Worm (Caenorhabditis elegans) whole organism, L1 larva: Measurements from ENCODE around the gene F41E6.17.

Experiments
- C16A3.4 ChIP-seq: fragments of 150-350 bp; optimal IDR thresholded peaks from 2 replicates; lab custom pipeline; 2014; ENCODE audit warnings: missing biosample characterization, missing genetic modification characterization
- Y116A8C.19 ChIP-seq: sonication (generic microtip); optimal IDR thresholded peaks from 2 replicates; lab custom pipeline; 2016; ENCODE audit warnings: missing compliant biosample characterization, missing genetic modification characterization, borderline replicate concordance
- alr-1 ChIP-seq: fragments of 200-800 bp; sonication (Bioruptor generic); optimal IDR thresholded peaks from 2 replicates; lab custom pipeline; 2018; ENCODE audit warnings: borderline replicate concordance, mild to moderate bottlenecking, missing genetic modification characterization, missing compliant biosample characterization
- ama-1 ChIP-seq: fragments of 150-350 bp; optimal IDR thresholded peaks from 2 replicates; lab custom pipeline; 2014
- blmp-1 ChIP-seq: fragments of 150-350 bp; optimal IDR thresholded peaks from 2 replicates; lab custom pipeline; 2014; ENCODE audit warnings: missing biosample characterization, missing genetic modification characterization
- ceh-63 ChIP-seq: fragments of 200-800 bp; sonication (Bioruptor generic); optimal IDR thresholded peaks from 2 replicates; lab custom pipeline; 2018; ENCODE audit warnings: mild to moderate bottlenecking, missing genetic modification characterization, missing compliant biosample characterization
- ceh-8 ChIP-seq: fragments of 200-800 bp; sonication (Bioruptor generic); optimal IDR thresholded peaks from 2 replicates; lab custom pipeline; 2018; ENCODE audit warnings: mild to moderate bottlenecking, missing genetic modification characterization, moderate library complexity, missing compliant biosample characterization
- ceh-82 ChIP-seq, 3 experiments: fragments of 150-350 bp in 1 of 3; sonication (generic microtip) in 2 of 3; optimal IDR thresholded peaks; 2 replicates each; lab custom pipeline; 2014 to 2017; ENCODE audit warnings: missing biosample characterization in 3 of 3, missing genetic modification characterization in 3 of 3
- ceh-88 ChIP-seq: fragments of 200-800 bp; sonication (Bioruptor generic); IDR thresholded peaks from 2 replicates; pipeline ENCODE4 v1.3.6; 2022; ENCODE audit warnings: missing genetic modification characterization, missing compliant biosample characterization
- dsc-1 ChIP-seq: sonication (generic microtip); optimal IDR thresholded peaks from 2 replicates; lab custom pipeline; 2016; ENCODE audit warnings: mild to moderate bottlenecking, missing genetic modification characterization, missing compliant biosample characterization
- efl-3 ChIP-seq: fragments of 200-800 bp; sonication (Bioruptor generic); optimal IDR thresholded peaks from 2 replicates; lab custom pipeline; 2018; ENCODE audit warnings: mild to moderate bottlenecking, missing genetic modification characterization, missing compliant biosample characterization
- egl-27 ChIP-seq, 2 experiments: fragments of 150-350 bp in 1 of 2; sonication (generic microtip); optimal IDR thresholded peaks; 3 replicates each; lab custom pipeline; 2017 to 2018; ENCODE audit warnings: missing biosample characterization in 2 of 2, missing genetic modification characterization in 2 of 2, missing genetic modification reagents in 2 of 2
- elt-3 ChIP-seq, 6 experiments: fragments of 150-350 bp in 1 of 6; sonication (generic microtip); optimal IDR thresholded peaks; 2 replicates each; lab custom pipeline; 2017 to 2018; ENCODE audit warnings: missing biosample characterization in 6 of 6, missing genetic modification characterization in 6 of 6, inconsistent platforms in 1 of 6
- fkh-4 ChIP-seq: sonication (generic microtip); optimal IDR thresholded peaks from 2 replicates; lab custom pipeline; 2016; ENCODE audit warnings: missing compliant biosample characterization, missing genetic modification characterization, borderline replicate concordance
- hlh-17 ChIP-seq: fragments of 200-800 bp; sonication (Bioruptor generic); optimal IDR thresholded peaks from 2 replicates; lab custom pipeline; 2018; ENCODE audit warnings: missing genetic modification characterization, mild to moderate bottlenecking, missing compliant biosample characterization, moderate library complexity, borderline replicate concordance
- isw-1 ChIP-seq: fragments of 200-800 bp; sonication (Bioruptor generic); IDR thresholded peaks from 2 replicates; pipeline ENCODE4 v1.3.6; 2022; ENCODE audit warnings: missing genetic modification characterization, missing compliant biosample characterization
- jun-1 ChIP-seq: fragments of 150-350 bp; optimal IDR thresholded peaks from 2 replicates; lab custom pipeline; 2014; ENCODE audit warnings: missing biosample characterization, missing genetic modification reagents, missing genetic modification characterization
- lin-13 ChIP-seq: fragments of 150-350 bp; optimal IDR thresholded peaks from 2 replicates; lab custom pipeline; 2014; ENCODE audit warnings: missing biosample characterization, missing genetic modification reagents, missing genetic modification characterization
- lin-35 ChIP-seq, 2 experiments: fragments of 150-350 bp; optimal IDR thresholded peaks; 2 replicates each; lab custom pipeline; 2014; ENCODE audit warnings: missing biosample characterization in 2 of 2, missing genetic modification characterization in 2 of 2, missing genetic modification reagents in 2 of 2
- lin-39 ChIP-seq: fragments of 150-350 bp; optimal IDR thresholded peaks from 2 replicates; lab custom pipeline; 2014; ENCODE audit warnings: missing biosample characterization, missing genetic modification reagents, missing genetic modification characterization
- lir-3 ChIP-seq: sonication (generic microtip); optimal IDR thresholded peaks from 2 replicates; lab custom pipeline; 2016; ENCODE audit warnings: mild to moderate bottlenecking, missing genetic modification characterization, moderate library complexity, missing compliant biosample characterization; ENCODE audit not compliant: poor library complexity
- lsy-2 ChIP-seq, 2 experiments: fragments of 150-350 bp; optimal IDR thresholded peaks; 2 replicates each; lab custom pipeline; 2014; ENCODE audit warnings: missing biosample characterization in 2 of 2, missing genetic modification characterization in 2 of 2
- mdl-1 ChIP-seq, 2 experiments: fragments of 150-350 bp; optimal IDR thresholded peaks; 2 replicates each; lab custom pipeline; 2014 to 2017; ENCODE audit warnings: missing biosample characterization in 2 of 2, missing genetic modification characterization in 2 of 2, inconsistent platforms in 1 of 2
- mef-2 ChIP-seq: fragments of 150-350 bp; optimal IDR thresholded peaks from 2 replicates; lab custom pipeline; 2014; ENCODE audit warnings: missing biosample characterization, missing genetic modification characterization
- mep-1 ChIP-seq: fragments of 150-350 bp; optimal IDR thresholded peaks from 2 replicates; lab custom pipeline; 2014; ENCODE audit warnings: missing biosample characterization, missing genetic modification characterization
- nhr-11 ChIP-seq: fragments of 150-350 bp; optimal IDR thresholded peaks from 2 replicates; lab custom pipeline; 2014; ENCODE audit warnings: missing biosample characterization, missing genetic modification characterization
- nhr-20 ChIP-seq: sonication (generic microtip); optimal IDR thresholded peaks from 2 replicates; lab custom pipeline; 2016; ENCODE audit warnings: mild to moderate bottlenecking, missing genetic modification characterization, missing compliant biosample characterization
- nhr-237 ChIP-seq: fragments of 150-350 bp; optimal IDR thresholded peaks from 2 replicates; lab custom pipeline; 2014; ENCODE audit warnings: missing biosample characterization, missing genetic modification characterization
- nhr-71 ChIP-seq: sonication (generic microtip); optimal IDR thresholded peaks from 2 replicates; lab custom pipeline; 2016; ENCODE audit warnings: mild to moderate bottlenecking, missing genetic modification characterization, moderate library complexity, missing compliant biosample characterization
- nhr-76 ChIP-seq: sonication (generic microtip); optimal IDR thresholded peaks from 2 replicates; lab custom pipeline; 2017; ENCODE audit warnings: missing biosample characterization, missing genetic modification characterization
- nhr-77 ChIP-seq: fragments of 150-350 bp; optimal IDR thresholded peaks from 2 replicates; lab custom pipeline; 2014; ENCODE audit warnings: missing biosample characterization, missing genetic modification characterization
- nhr-84 ChIP-seq: sonication (generic microtip); optimal IDR thresholded peaks from 2 replicates; lab custom pipeline; 2017; ENCODE audit warnings: missing biosample characterization, missing genetic modification characterization
- nhr-85 ChIP-seq: sonication (generic microtip); peaks from one replicate; lab custom pipeline; 2016; ENCODE audit warnings: missing genetic modification characterization, inconsistent platforms, missing compliant biosample characterization
- pag-3 ChIP-seq: sonication (generic microtip); optimal IDR thresholded peaks from 2 replicates; lab custom pipeline; 2017; ENCODE audit warnings: missing genetic modification characterization, mild to moderate bottlenecking, missing compliant biosample characterization, antibody characterized with exemption, borderline replicate concordance; ENCODE audit not compliant: insufficient read depth
- pqm-1 ChIP-seq: sonication (generic microtip); optimal IDR thresholded peaks from 3 replicates; lab custom pipeline; 2017; ENCODE audit warnings: missing biosample characterization, missing genetic modification characterization
- snu-23 ChIP-seq: sonication (generic microtip); optimal IDR thresholded peaks from 2 replicates; lab custom pipeline; 2016; ENCODE audit warnings: missing genetic modification characterization, missing compliant biosample characterization
- sox-4 ChIP-seq: sonication (generic microtip); optimal IDR thresholded peaks from 2 replicates; lab custom pipeline; 2016; ENCODE audit warnings: missing genetic modification characterization, missing compliant biosample characterization
- sptf-1 ChIP-seq: fragments of 150-350 bp; optimal IDR thresholded peaks from 2 replicates; lab custom pipeline; 2014; ENCODE audit warnings: missing biosample characterization, missing genetic modification characterization
- swsn-7 ChIP-seq: sonication (generic microtip); optimal IDR thresholded peaks from 2 replicates; lab custom pipeline; 2016; ENCODE audit warnings: missing genetic modification characterization, missing compliant biosample characterization
- tbx-2 ChIP-seq: sonication (generic microtip); optimal IDR thresholded peaks from 2 replicates; lab custom pipeline; 2016; ENCODE audit warnings: missing genetic modification characterization, missing compliant biosample characterization
- unc-130 ChIP-seq: fragments of 150-350 bp; optimal IDR thresholded peaks from 2 replicates; lab custom pipeline; 2017; ENCODE audit warnings: missing biosample characterization, missing genetic modification characterization, inconsistent platforms
- unc-62 ChIP-seq: fragments of 150-350 bp; optimal IDR thresholded peaks from 2 replicates; lab custom pipeline; 2014; ENCODE audit warnings: missing biosample characterization, missing genetic modification reagents, missing genetic modification characterization
- unc-98 ChIP-seq: fragments of 200-800 bp; sonication (Bioruptor generic); IDR thresholded peaks from 2 replicates; pipeline ENCODE4 v1.3.6; 2022; ENCODE audit warnings: missing genetic modification characterization, missing compliant biosample characterization
- vab-15 ChIP-seq: sonication (generic microtip); optimal IDR thresholded peaks from 2 replicates; lab custom pipeline; 2017; ENCODE audit warnings: missing genotype, mild to moderate bottlenecking, missing genetic modification characterization, missing compliant biosample characterization
- xbp-1 ChIP-seq: sonication (generic microtip); optimal IDR thresholded peaks from 2 replicates; lab custom pipeline; 2016; ENCODE audit warnings: missing genetic modification characterization, missing compliant biosample characterization
- zip-4 ChIP-seq: fragments of 200-800 bp; sonication (Bioruptor generic); optimal IDR thresholded peaks from 2 replicates; lab custom pipeline; 2018; ENCODE audit warnings: mild to moderate bottlenecking, missing genetic modification characterization, moderate library complexity, missing compliant biosample characterization
- ztf-11 ChIP-seq, 2 experiments: sonication (generic microtip); optimal IDR thresholded peaks; 2 replicates each; lab custom pipeline; 2016 to 2017; ENCODE audit warnings: missing genetic modification characterization in 2 of 2, missing biosample characterization in 1 of 2, missing compliant biosample characterization in 1 of 2
- ztf-4 ChIP-seq: fragments of 150-350 bp; optimal IDR thresholded peaks from 2 replicates; lab custom pipeline; 2014; ENCODE audit warnings: missing biosample characterization, missing genetic modification characterization

F41E6.17 gene

DNA sequence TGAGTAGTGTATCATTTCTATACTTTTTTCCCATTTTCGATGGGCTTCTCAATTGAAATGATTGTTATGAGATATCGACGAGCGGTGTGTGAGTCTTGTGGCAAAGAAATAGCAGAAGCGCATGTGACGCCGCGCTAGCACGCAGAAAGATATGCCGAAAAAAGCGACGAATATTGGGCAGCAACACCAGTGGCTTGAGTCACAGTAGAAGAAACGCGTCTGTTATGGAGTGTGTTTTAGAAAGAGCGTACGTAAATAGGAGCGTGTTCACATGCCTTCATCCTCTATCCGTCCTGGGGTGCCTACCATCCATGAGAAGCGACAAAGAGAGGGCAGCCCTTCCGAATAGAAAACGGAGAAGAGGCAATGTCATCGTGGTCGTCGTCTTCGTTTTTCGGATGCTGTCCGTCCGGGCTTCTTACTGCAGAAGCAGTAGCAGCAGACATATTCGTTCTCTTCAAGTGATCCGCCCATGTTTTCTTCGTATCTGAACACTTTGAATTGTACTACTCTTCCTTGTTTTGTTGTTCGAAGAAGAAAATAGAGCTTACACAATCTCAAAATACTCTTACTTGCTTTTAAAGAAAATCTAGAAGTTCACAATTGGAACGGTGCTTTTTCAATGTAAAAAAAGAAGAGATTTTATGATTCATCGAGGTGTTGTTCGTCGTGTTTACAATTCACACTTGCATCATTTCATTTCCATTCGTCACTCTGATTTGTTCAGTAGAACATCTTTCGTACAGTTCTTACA is 13.9 kb upstream of the F41E6.17 start (continued):
- TF ChIP-seq ceh-8 (no peak), lsy-2 (tag; optimal IDR thresholded peaks at IDR 0.05; lab: Kevin White, UChicago) (peak in 1 of 2 experiments; percentile 22), nhr-11 (no peak), nhr-71 (tag; lab: Kevin White, UChicago) (peak; percentile 0), ztf-11 (tag; optimal IDR thresholded peaks at IDR 0.05; lab: Kevin White, UChicago) (no peak), alr-1 (tag; lab: Kevin White, UChicago) (no peak), mep-1 (tag; lab: Kevin White, UChicago) (no peak), blmp-1 (tag; lab: Kevin White, UChicago) (peak; percentile 13), snu-23 (GFP tag; lab: Kevin White, UChicago) (no peak), ceh-82 (tag; optimal IDR thresholded peaks at IDR 0.05; lab: Kevin White, UChicago) (peak in 1 of 3 experiments; percentile 21), unc-62 (GFP tag; lab: Kevin White, UChicago) (no peak), vab-15 (tag; lab: Kevin White, UChicago) (no peak), C16A3.4 (tag; lab: Kevin White, UChicago) (no peak), ceh-88 (GFP tag; lab: Robert Waterston, UW) (no peak), ztf-4 (no peak), nhr-237 (tag; lab: Kevin White, UChicago) (no peak), mdl-1 (tag; optimal IDR thresholded peaks at IDR 0.05; lab: Kevin White, UChicago) (peak in 1 of 2 experiments; percentile 21), tbx-2 (tag; lab: Kevin White, UChicago) (no peak), xbp-1 (tag; lab: Kevin White, UChicago) (peak; percentile 7), lin-39 (no peak), sox-4 (tag; lab: Kevin White, UChicago) (no peak), unc-130 (tag; lab: Kevin White, UChicago) (no peak), egl-27 (tag; optimal IDR thresholded peaks at IDR 0.05; lab: Kevin White, UChicago) (no peak), lin-13 (no peak), Y116A8C.19 (tag; lab: Kevin White, UChicago) (no peak), fkh-4 (tag; lab: Kevin White, UChicago) (no peak), swsn-7 (tag; lab: Kevin White, UChicago) (no peak), zip-4 (GFP tag; lab: Kevin White, UChicago) (no peak), nhr-84 (no peak), unc-98 (GFP tag; lab: Robert Waterston, UW) (no peak), isw-1 (GFP tag; lab: Robert Waterston, UW) (no peak), sptf-1 (tag; lab: Kevin White, UChicago) (no peak)
- TF ChIP-seq, all 84 proteins: peak for 9

- TF ChIP-seq pag-3 (tag; lab: Kevin White, UChicago) = no peak
- TF ChIP-seq ztf-4 = peak; percentile 22
- TF ChIP-seq C16A3.4 (tag; lab: Kevin White, UChicago) = peak; percentile 31
- TF ChIP-seq nhr-20 (tag; lab: Kevin White, UChicago) = peak; percentile 61
- no peak for TF ChIP-seq efl-3 (GFP tag; lab: Kevin White, UChicago)
- no peak for TF ChIP-seq ama-1
- TF ChIP-seq pqm-1 (tag; lab: Kevin White, UChicago) = no peak
- no peak for TF ChIP-seq nhr-76 (tag; lab: Kevin White, UChicago)
- no peak for TF ChIP-seq nhr-77
- peak in 3 of 6 experiments; percentile 7 to 75 (median 49) for TF ChIP-seq elt-3 (tag; optimal IDR thresholded peaks at IDR 0.05; lab: Kevin White, UChicago)
- TF ChIP-seq ceh-88 (GFP tag; lab: Robert Waterston, UW) = no peak
- no peak for TF ChIP-seq ceh-63
- no peak for TF ChIP-seq jun-1
- no peak for TF ChIP-seq hlh-17 (GFP tag; lab: Kevin White, UChicago)
- TF ChIP-seq mef-2 (tag; lab: Kevin White, UChicago) = no peak
- TF ChIP-seq dsc-1 (tag; lab: Kevin White, UChicago) = no peak
- TF ChIP-seq Y116A8C.19 (tag; lab: Kevin White, UChicago) = no peak
- no peak for TF ChIP-seq nhr-84
- TF ChIP-seq lin-35 (GFP tag; optimal IDR thresholded peaks at IDR 0.05; lab: Kevin White, UChicago) = peak in 1 of 2 experiments; percentile 61
- TF ChIP-seq alr-1 (tag; lab: Kevin White, UChicago) = no peak
- peak; percentile 87 for TF ChIP-seq nhr-85 (tag; lab: Kevin White, UChicago)
- no peak for TF ChIP-seq lir-3
- peak; percentile 24 for TF ChIP-seq mep-1 (tag; lab: Kevin White, UChicago)
Measured at ce11 chrV:8610633-8611404, 13.1 kb upstream of the F41E6.17 start, which contains the start of gene fip-4. fip-4 (minus strand) TSS chrV:8611268.
